Worm (Caenorhabditis elegans) whole organism, L2 larva: ENCODE results near the gene srj-26.
A peak's percentile ranks its signal among the peaks of the same experiment; 100 is the strongest.

Experiments
- F13H6.1 ChIP-seq: sonication (generic microtip); optimal IDR thresholded peaks from 2 replicates; lab custom pipeline; 2016; ENCODE audit warnings: missing genetic modification characterization, missing compliant biosample characterization
- Y55F3AM.14 ChIP-seq: fragments of 200-800 bp; sonication (Bioruptor generic); optimal IDR thresholded peaks from 2 replicates; lab custom pipeline; 2018; ENCODE audit warnings: mild to moderate bottlenecking, missing genetic modification characterization, missing compliant biosample characterization
- ZK546.5 ChIP-seq: sonication (generic microtip); optimal IDR thresholded peaks from 2 replicates; lab custom pipeline; 2017; ENCODE audit warnings: missing biosample characterization, missing genetic modification characterization
- aly-2 ChIP-seq: fragments of 150-350 bp; optimal IDR thresholded peaks from 2 replicates; lab custom pipeline; 2014; ENCODE audit warnings: missing biosample characterization, missing genetic modification characterization
- ama-1 ChIP-seq: fragments of 150-350 bp; optimal IDR thresholded peaks from 2 replicates; lab custom pipeline; 2018; ENCODE audit warnings: inconsistent platforms
- blmp-1 ChIP-seq: sonication (generic microtip); optimal IDR thresholded peaks from 2 replicates; lab custom pipeline; 2017; ENCODE audit warnings: missing genetic modification characterization, mild to moderate bottlenecking, missing compliant biosample characterization, antibody characterized with exemption, moderate library complexity; ENCODE audit not compliant: insufficient read depth
- ceh-16 ChIP-seq: fragments of 150-350 bp; optimal IDR thresholded peaks from 2 replicates; lab custom pipeline; 2014; ENCODE audit warnings: missing biosample characterization, missing genetic modification characterization
- ceh-82 ChIP-seq: fragments of 150-350 bp; optimal IDR thresholded peaks from 2 replicates; lab custom pipeline; 2014; ENCODE audit warnings: missing biosample characterization, missing genetic modification characterization
- crh-2 ChIP-seq: sonication (generic microtip); optimal IDR thresholded peaks from 2 replicates; lab custom pipeline; 2017; ENCODE audit warnings: missing biosample characterization, missing genetic modification characterization
- dmd-4 ChIP-seq: sonication (generic microtip); optimal IDR thresholded peaks from 2 replicates; lab custom pipeline; 2017; ENCODE audit warnings: missing biosample characterization, missing genetic modification characterization
- egl-27 ChIP-seq: sonication (generic microtip); optimal IDR thresholded peaks from 3 replicates; lab custom pipeline; 2017; ENCODE audit warnings: missing biosample characterization, missing genetic modification reagents, missing genetic modification characterization
- elt-1 ChIP-seq: fragments of 150-350 bp; optimal IDR thresholded peaks from 2 replicates; lab custom pipeline; 2014; ENCODE audit warnings: missing biosample characterization, missing genetic modification characterization
- elt-3 ChIP-seq: sonication (generic microtip); optimal IDR thresholded peaks from 2 replicates; lab custom pipeline; 2017; ENCODE audit warnings: missing biosample characterization, missing genetic modification characterization
- fos-1 ChIP-seq: fragments of 150-350 bp; optimal IDR thresholded peaks from 2 replicates; lab custom pipeline; 2014; ENCODE audit warnings: missing biosample characterization, missing genetic modification characterization
- gmeb-1 ChIP-seq: fragments of 150-350 bp; optimal IDR thresholded peaks from 2 replicates; lab custom pipeline; 2014; ENCODE audit warnings: missing biosample characterization, missing genetic modification characterization
- lin-11 ChIP-seq: fragments of 150-350 bp; sonication (generic microtip); optimal IDR thresholded peaks from 2 replicates; lab custom pipeline; 2014; ENCODE audit warnings: missing biosample characterization, missing genetic modification characterization, inconsistent platforms, mixed read lengths
- lin-39 ChIP-seq: fragments of 150-350 bp; optimal IDR thresholded peaks from 2 replicates; lab custom pipeline; 2014; ENCODE audit warnings: missing biosample characterization, missing genetic modification reagents, missing genetic modification characterization
- mab-5 ChIP-seq: fragments of 150-350 bp; optimal IDR thresholded peaks from 2 replicates; lab custom pipeline; 2014; ENCODE audit warnings: missing biosample characterization, missing genetic modification characterization
- mbf-1 ChIP-seq: sonication (generic microtip); optimal IDR thresholded peaks from 2 replicates; lab custom pipeline; 2017; ENCODE audit warnings: missing biosample characterization, missing genetic modification characterization
- nhr-10 ChIP-seq: sonication (generic microtip); optimal IDR thresholded peaks from 2 replicates; lab custom pipeline; 2017; ENCODE audit warnings: missing biosample characterization, missing genetic modification characterization
- nhr-11 ChIP-seq: fragments of 150-350 bp; optimal IDR thresholded peaks from 2 replicates; lab custom pipeline; 2014; ENCODE audit warnings: missing biosample characterization, missing genetic modification characterization
- nhr-21 ChIP-seq: fragments of 150-350 bp; optimal IDR thresholded peaks from 2 replicates; lab custom pipeline; 2014; ENCODE audit warnings: missing biosample characterization, missing genetic modification characterization
- nhr-237 ChIP-seq: fragments of 150-350 bp; optimal IDR thresholded peaks from 2 replicates; lab custom pipeline; 2014; ENCODE audit warnings: missing biosample characterization, missing genetic modification characterization
- nhr-6 ChIP-seq: fragments of 150-350 bp; optimal IDR thresholded peaks from 2 replicates; lab custom pipeline; 2014; ENCODE audit warnings: missing biosample characterization, missing genetic modification characterization
- nhr-77 ChIP-seq: fragments of 150-350 bp; optimal IDR thresholded peaks from 2 replicates; lab custom pipeline; 2014; ENCODE audit warnings: missing biosample characterization, missing genetic modification characterization
- peb-1 ChIP-seq: fragments of 150-350 bp; optimal IDR thresholded peaks from 2 replicates; lab custom pipeline; 2014; ENCODE audit warnings: missing biosample characterization, missing genetic modification characterization
- skn-1 ChIP-seq: sonication (generic microtip); optimal IDR thresholded peaks from 2 replicates; lab custom pipeline; 2017; ENCODE audit warnings: missing biosample characterization, missing genetic modification characterization
- sma-3 ChIP-seq: sonication (generic microtip); optimal IDR thresholded peaks from 2 replicates; lab custom pipeline; 2016; ENCODE audit warnings: missing genetic modification reagents, missing genetic modification characterization, missing compliant biosample characterization
- sma-9 ChIP-seq, 2 experiments: fragments of 150-350 bp in 1 of 2; sonication (generic microtip) in 1 of 2; optimal IDR thresholded peaks; 2 replicates each; lab custom pipeline; 2014 to 2016; ENCODE audit warnings: missing genetic modification characterization in 2 of 2, mild to moderate bottlenecking in 1 of 2, missing biosample characterization in 1 of 2, missing compliant biosample characterization in 1 of 2, missing genetic modification reagents in 1 of 2, moderate library complexity in 1 of 2
- snpc-4 ChIP-seq: fragments of 150-350 bp; optimal IDR thresholded peaks from 2 replicates; lab custom pipeline; 2014; ENCODE audit warnings: missing biosample characterization, missing genetic modification characterization
- unc-39 ChIP-seq: fragments of 150-350 bp; optimal IDR thresholded peaks from 2 replicates; lab custom pipeline; 2014; ENCODE audit warnings: missing biosample characterization, missing genetic modification characterization
- unc-55 ChIP-seq: fragments of 150-350 bp; sonication (generic microtip); optimal IDR thresholded peaks from 3 replicates; lab custom pipeline; 2014; ENCODE audit warnings: missing biosample characterization, missing genetic modification reagents, missing genetic modification characterization
- zag-1 ChIP-seq: fragments of 150-350 bp; optimal IDR thresholded peaks from 2 replicates; lab custom pipeline; 2014; ENCODE audit warnings: missing biosample characterization, missing genetic modification characterization

srj-26 gene

ce11 chrV:18412351-18412750, 8.5 kb upstream of the srj-26 start:
- no peak for TF ChIP-seq ama-1
- peak; percentile 1 for TF ChIP-seq fos-1 (tag; lab: Kevin White, UChicago)

- TF ChIP-seq nhr-11 (tag; lab: Kevin White, UChicago): no peak
- TF ChIP-seq snpc-4 (tag; lab: Kevin White, UChicago): no peak
Measured at ce11 chrV:18412887-18413286, 8.0 kb upstream of the srj-26 start, which contains the start of gene ZK262.2. ZK262.2 (minus strand) TSS chrV:18412987.

- no peak for TF ChIP-seq nhr-77 (tag; lab: Kevin White, UChicago)
- no peak for TF ChIP-seq egl-27
- TF ChIP-seq elt-1 (tag; lab: Kevin White, UChicago): no peak
- no peak for TF ChIP-seq aly-2 (tag; lab: Kevin White, UChicago)
- TF ChIP-seq F13H6.1 (tag; lab: Kevin White, UChicago): no peak
- TF ChIP-seq sma-3 (GFP tag; lab: Kevin White, UChicago): no peak
Measured at ce11 chrV:18414051-18414450, 6.8 kb upstream of the srj-26 start, which contains the start of gene txt-8. txt-8 (plus strand) TSS chrV:18414351.

ce11 chrV:18424471-18424870, 3.6 kb downstream of the srj-26 start, which contains the start of gene ZK262.4:
ZK262.4 (minus strand) TSS chrV:18424571.
- TF ChIP-seq nhr-10 (tag; lab: Kevin White, UChicago) (no peak), ceh-82 (tag; lab: Kevin White, UChicago) (no peak), mbf-1 (no peak)

ce11 chrV:18425544-18425943, 4.6 kb downstream of the srj-26 start, which contains the start of gene ZK262.19:
ZK262.19 (minus strand) TSS chrV:18425644.
- TF ChIP-seq nhr-21 (tag; lab: Kevin White, UChicago) (no peak), blmp-1 (tag; lab: Kevin White, UChicago) (no peak), nhr-10 (tag; lab: Kevin White, UChicago) (no peak)
- TF ChIP-seq, all 48 proteins: peak for 0

ce11 chrV:18426280-18426679, 5.4 kb downstream of the srj-26 start, which contains the start of gene srw-83:
srw-83 (plus strand) TSS chrV:18426580.
- no peak for TF ChIP-seq skn-1 (tag; lab: Kevin White, UChicago)
- TF ChIP-seq nhr-77 (tag; lab: Kevin White, UChicago): no peak
- no peak for TF ChIP-seq elt-1 (tag; lab: Kevin White, UChicago)
- TF ChIP-seq lin-11 (tag; lab: Kevin White, UChicago): no peak
- TF ChIP-seq sma-3 (GFP tag; lab: Kevin White, UChicago): no peak
- no peak for TF ChIP-seq sma-9 (GFP tag; optimal IDR thresholded peaks at IDR 0.05; lab: Kevin White, UChicago)
- TF ChIP-seq sma-9 (tag; optimal IDR thresholded peaks at IDR 0.05; lab: Kevin White, UChicago): no peak
- TF ChIP-seq mbf-1: no peak
- no peak for TF ChIP-seq Y55F3AM.14 (GFP tag; lab: Kevin White, UChicago)
- no peak for TF ChIP-seq blmp-1 (tag; lab: Kevin White, UChicago)
- TF ChIP-seq gmeb-1: no peak

ce11 chrV:18430826-18431225, 9.9 kb downstream of the srj-26 start:
- TF ChIP-seq mab-5 (tag; lab: Kevin White, UChicago) (no peak), nhr-21 (tag; lab: Kevin White, UChicago) (no peak), unc-39 (no peak), peb-1 (tag; lab: Kevin White, UChicago) (no peak), elt-3 (tag; lab: Kevin White, UChicago) (no peak), ceh-16 (no peak), lin-39 (no peak), fos-1 (tag; lab: Kevin White, UChicago) (no peak), sma-9 (GFP tag; optimal IDR thresholded peaks at IDR 0.05; lab: Kevin White, UChicago) (no peak), sma-9 (tag; optimal IDR thresholded peaks at IDR 0.05; lab: Kevin White, UChicago) (no peak), zag-1 (no peak), egl-27 (no peak), unc-55 (GFP tag; lab: Kevin White, UChicago) (no peak), ZK546.5 (tag; lab: Kevin White, UChicago) (no peak), nhr-237 (no peak), nhr-6 (tag; lab: Kevin White, UChicago) (no peak), dmd-4 (tag; lab: Kevin White, UChicago) (no peak), Y55F3AM.14 (GFP tag; lab: Kevin White, UChicago) (no peak), crh-2 (tag; lab: Kevin White, UChicago) (no peak)
